Worm (Caenorhabditis elegans): ENCODE measurements around the gene rap-3.
A peak's percentile ranks its signal among the peaks of the same experiment; 100 is the strongest.

The rap-3 gene

ce11 chrIV:11143228-11143444 is 33.9 kb upstream of the rap-3 start, which contains the start of gene F01G4.4:
TSS of gene F01G4.4 (plus strand) at chrIV:11143345.
- no peak for TF ChIP-seq ceh-82 (tag; optimal IDR thresholded peaks at IDR 0.05)
- TF ChIP-seq lsy-2 (tag; optimal IDR thresholded peaks at IDR 0.05) = no peak
- no peak for TF ChIP-seq nhr-21 (tag; optimal IDR thresholded peaks at IDR 0.05)
- TF ChIP-seq nhr-129 (tag; optimal IDR thresholded peaks at IDR 0.05) = no peak
- TF ChIP-seq ZK546.5 (tag; optimal IDR thresholded peaks at IDR 0.05) = no peak
- TF ChIP-seq peb-1 (tag; optimal IDR thresholded peaks at IDR 0.05) = no peak
- TF ChIP-seq lin-13 (GFP tag; optimal IDR thresholded peaks at IDR 0.05) = no peak

DNA sequence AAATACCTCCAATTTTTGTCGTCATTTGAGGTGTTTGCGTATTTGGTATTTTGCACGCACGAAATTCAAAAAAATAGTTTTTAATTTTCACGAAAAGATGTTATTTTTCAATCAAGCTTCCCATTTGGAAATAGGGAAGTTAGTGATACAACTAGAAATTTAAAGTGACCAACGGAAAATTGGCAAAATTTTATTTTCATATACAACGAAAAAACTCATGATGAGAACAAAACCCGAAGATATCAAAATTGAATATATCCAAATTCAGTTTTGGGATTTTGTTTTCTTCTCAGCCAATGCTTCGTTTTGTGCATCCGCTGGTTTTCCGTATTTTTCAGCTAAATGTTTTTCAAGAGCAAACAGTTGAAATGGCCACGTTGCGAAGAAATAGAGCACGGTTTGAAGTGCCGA is 31.1 kb upstream of the rap-3 start:
- TF ChIP-seq mbf-1 (tag; optimal IDR thresholded peaks at IDR 0.05) (no peak), sma-9 (GFP tag; optimal IDR thresholded peaks at IDR 0.05) (no peak), sma-9 (tag; optimal IDR thresholded peaks at IDR 0.05) (no peak), dmd-4 (tag; optimal IDR thresholded peaks at IDR 0.05) (no peak), C34F6.9 (tag; optimal IDR thresholded peaks at IDR 0.05) (no peak), nhr-23 (tag; optimal IDR thresholded peaks at IDR 0.05) (no peak), Y55F3AM.14 (GFP tag; optimal IDR thresholded peaks at IDR 0.05) (no peak), unc-55 (GFP tag; optimal IDR thresholded peaks at IDR 0.05) (no peak), mdl-1 (tag; optimal IDR thresholded peaks at IDR 0.05) (no peak)

DNA sequence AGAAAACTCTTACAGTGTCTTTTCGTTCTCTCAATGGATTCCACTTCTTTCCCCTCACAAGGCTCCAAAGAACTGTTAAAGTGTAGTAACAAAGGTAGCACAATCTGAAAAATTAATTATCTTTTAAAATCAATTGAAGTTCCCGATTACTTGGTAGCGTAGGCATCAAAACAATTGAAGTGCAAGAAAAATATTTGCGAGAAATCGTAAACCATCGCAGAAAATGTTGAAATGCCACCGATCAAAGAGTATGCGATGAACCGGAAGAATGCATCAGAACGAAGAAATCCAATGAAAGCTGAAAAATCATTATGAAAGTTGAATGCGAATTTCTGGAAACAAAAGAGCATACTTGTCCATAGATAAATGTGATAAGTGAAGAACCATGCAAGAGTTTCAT is 30.6 kb upstream of the rap-3 start:
- TF ChIP-seq ZK546.5 (tag; optimal IDR thresholded peaks at IDR 0.05) (no peak), sem-4 (tag; optimal IDR thresholded peaks at IDR 0.05) (no peak), mab-5 (tag; optimal IDR thresholded peaks at IDR 0.05) (no peak), nhr-77 (tag; optimal IDR thresholded peaks at IDR 0.05) (no peak), mdl-1 (tag; optimal IDR thresholded peaks at IDR 0.05) (no peak), snpc-4 (tag; optimal IDR thresholded peaks at IDR 0.05) (no peak), nhr-11 (tag; optimal IDR thresholded peaks at IDR 0.05) (no peak), fos-1 (tag; optimal IDR thresholded peaks at IDR 0.05) (no peak), lin-13 (GFP tag; optimal IDR thresholded peaks at IDR 0.05) (no peak), F13H6.1 (tag; optimal IDR thresholded peaks at IDR 0.05) (no peak), lin-39 (tag; optimal IDR thresholded peaks at IDR 0.05) (no peak)

DNA sequence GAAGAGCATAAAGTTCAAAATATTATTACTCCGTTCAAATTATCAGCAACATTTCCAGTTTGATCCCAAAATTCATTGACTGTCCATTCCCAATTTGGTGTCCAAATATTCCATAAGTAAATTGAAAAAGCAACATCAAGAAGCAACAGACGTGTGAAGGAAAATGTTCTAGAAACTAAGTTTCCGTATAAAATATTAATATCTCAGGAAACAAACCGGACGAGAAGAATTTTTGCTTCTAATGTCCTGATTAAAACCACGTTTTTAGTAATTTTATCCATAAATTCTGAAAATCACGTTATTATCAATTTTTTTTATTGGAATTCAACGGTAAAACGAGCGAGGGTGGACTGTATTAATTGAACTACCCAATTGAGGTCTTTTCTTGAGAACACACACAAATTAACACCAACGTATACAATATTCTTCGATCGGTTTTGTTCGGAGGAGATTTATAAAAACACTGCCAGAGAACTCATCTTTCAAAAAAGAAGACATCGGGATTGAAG is 30.1 kb upstream of the rap-3 start, which contains the start of gene pigq-1:
pigq-1 (minus strand) TSS at position 286 of the 509 bp plus-strand sequence.
- no peak for TF ChIP-seq aly-2 (tag; optimal IDR thresholded peaks at IDR 0.05)
- TF ChIP-seq egl-27 (tag; optimal IDR thresholded peaks at IDR 0.05) = no peak
- TF ChIP-seq dmd-4 (tag; optimal IDR thresholded peaks at IDR 0.05) = no peak
- peak; percentile 20 for TF ChIP-seq ZK546.5 (tag; optimal IDR thresholded peaks at IDR 0.05)
- peak; percentile 14 for TF ChIP-seq ama-1 (optimal IDR thresholded peaks at IDR 0.05)
- TF ChIP-seq skn-1 (tag; optimal IDR thresholded peaks at IDR 0.05) = no peak
- TF ChIP-seq nhr-25 (tag; optimal IDR thresholded peaks at IDR 0.05) = peak; percentile 46
- peak; percentile 57 for TF ChIP-seq crh-2 (tag; optimal IDR thresholded peaks at IDR 0.05)
- TF ChIP-seq gmeb-1 (tag; optimal IDR thresholded peaks at IDR 0.05) = no peak
- peak; percentile 40 for TF ChIP-seq Y55F3AM.14 (GFP tag; optimal IDR thresholded peaks at IDR 0.05)
- no peak for TF ChIP-seq unc-62 (GFP tag; optimal IDR thresholded peaks at IDR 0.05)
- TF ChIP-seq nhr-6 (tag; optimal IDR thresholded peaks at IDR 0.05) = no peak
- no peak for TF ChIP-seq nhr-237 (tag; optimal IDR thresholded peaks at IDR 0.05)
- no peak for TF ChIP-seq mbf-1 (tag; optimal IDR thresholded peaks at IDR 0.05)
- TF ChIP-seq snpc-4 (tag; optimal IDR thresholded peaks at IDR 0.05) = no peak
- TF ChIP-seq fos-1 (tag; optimal IDR thresholded peaks at IDR 0.05) = no peak
- no peak for TF ChIP-seq lin-39 (tag; optimal IDR thresholded peaks at IDR 0.05)
- TF ChIP-seq elt-1 (tag; optimal IDR thresholded peaks at IDR 0.05) = no peak
- no peak for TF ChIP-seq ceh-16 (tag; optimal IDR thresholded peaks at IDR 0.05)
- peak; percentile 23 for TF ChIP-seq ztf-4 (tag; optimal IDR thresholded peaks at IDR 0.05)
- TF ChIP-seq nhr-77 (tag; optimal IDR thresholded peaks at IDR 0.05) = no peak
- TF ChIP-seq C34F6.9 (tag; optimal IDR thresholded peaks at IDR 0.05) = no peak
- no peak for TF ChIP-seq ztf-1 (GFP tag; conservative IDR thresholded peaks at IDR 0.05)
- TF ChIP-seq peb-1 (tag; optimal IDR thresholded peaks at IDR 0.05) = no peak
- TF ChIP-seq mab-5 (tag; optimal IDR thresholded peaks at IDR 0.05) = no peak
- peak; percentile 55 for TF ChIP-seq nhr-21 (tag; optimal IDR thresholded peaks at IDR 0.05)
- peak; percentile 5 for TF ChIP-seq F13H6.1 (tag; optimal IDR thresholded peaks at IDR 0.05)
- TF ChIP-seq lin-13 (GFP tag; optimal IDR thresholded peaks at IDR 0.05) = peak; percentile 45
- TF ChIP-seq ceh-82 (tag; optimal IDR thresholded peaks at IDR 0.05) = no peak
- no peak for TF ChIP-seq zag-1 (tag; optimal IDR thresholded peaks at IDR 0.05)
- TF ChIP-seq sma-9 (GFP tag; optimal IDR thresholded peaks at IDR 0.05) = no peak
- TF ChIP-seq sma-9 (tag; optimal IDR thresholded peaks at IDR 0.05) = no peak
- TF ChIP-seq ztf-11 (tag; optimal IDR thresholded peaks at IDR 0.05) = no peak
- no peak for TF ChIP-seq nhr-129 (tag; optimal IDR thresholded peaks at IDR 0.05)
- no peak for TF ChIP-seq mdl-1 (tag; optimal IDR thresholded peaks at IDR 0.05)
- no peak for TF ChIP-seq alr-1 (tag; optimal IDR thresholded peaks at IDR 0.05)
- no peak for TF ChIP-seq nhr-10 (tag; optimal IDR thresholded peaks at IDR 0.05)
- TF ChIP-seq nhr-11 (tag; optimal IDR thresholded peaks at IDR 0.05) = no peak
- no peak for TF ChIP-seq R02D3.7 (tag; optimal IDR thresholded peaks at IDR 0.05)
- peak; percentile 21 for TF ChIP-seq sem-4 (tag; optimal IDR thresholded peaks at IDR 0.05)
- no peak for TF ChIP-seq unc-39 (tag; optimal IDR thresholded peaks at IDR 0.05)
- TF ChIP-seq lsy-2 (tag; optimal IDR thresholded peaks at IDR 0.05) = peak in 1 of 2 experiments; percentile 64
- TF ChIP-seq elt-3 (tag; optimal IDR thresholded peaks at IDR 0.05) = no peak
- TF ChIP-seq sma-3 (GFP tag; optimal IDR thresholded peaks at IDR 0.05) = peak; percentile 46
- TF ChIP-seq lin-11 (tag; optimal IDR thresholded peaks at IDR 0.05) = no peak

Data from whole organism, L2 larva.